Fruit fly (Drosophila melanogaster) whole organism, wandering third instar larva: ENCODE data around the gene S6k.

ENCODE experiments used
- Abd-B ChIP-seq: fragments of >200 bp; optimal IDR thresholded peaks from 2 replicates; lab custom pipeline; 2017; ENCODE audit warnings: missing biosample characterization, missing genetic modification characterization
- CG32264 ChIP-seq: fragments of 200-800 bp; sonication (Bioruptor generic); optimal IDR thresholded peaks from 2 replicates; lab custom pipeline; 2016; ENCODE audit warnings: missing biosample characterization, missing genetic modification characterization
- CrebA ChIP-seq: fragments of 200-800 bp; sonication (Bioruptor generic); optimal IDR thresholded peaks from 2 replicates; lab custom pipeline; 2016; ENCODE audit warnings: missing biosample characterization, mild to moderate bottlenecking, missing genetic modification characterization, borderline replicate concordance
- Dfd ChIP-seq: fragments of >200 bp; optimal IDR thresholded peaks from 2 replicates; lab custom pipeline; 2017; ENCODE audit warnings: missing biosample characterization, missing genetic modification characterization
- Dif ChIP-seq: fragments of 200-275, 200-300 bp; sonication (Bioruptor generic); optimal IDR thresholded peaks from 2 replicates; lab custom pipeline; 2018; ENCODE audit warnings: missing biosample characterization, missing genetic modification characterization; ENCODE audit not compliant: partially characterized antibody
- GATAd ChIP-seq: sonication (Bioruptor generic); optimal IDR thresholded peaks from 2 replicates; lab custom pipeline; 2016; ENCODE audit warnings: missing biosample characterization, missing genetic modification characterization
- HLH106 ChIP-seq: fragments of 200-800 bp; optimal IDR thresholded peaks from 3 replicates; lab custom pipeline; 2019; ENCODE audit warnings: missing biosample characterization, mild to moderate bottlenecking, missing genetic modification characterization, moderate library complexity
- Hnf4 ChIP-seq: fragments of 200-800 bp; sonication (Bioruptor generic); optimal IDR thresholded peaks from 2 replicates; lab custom pipeline; 2016; ENCODE audit warnings: missing biosample characterization, mild to moderate bottlenecking, missing genetic modification characterization
- Hr83 ChIP-seq: fragments of 200-300 bp; sonication (Bioruptor generic); optimal IDR thresholded peaks from 2 replicates; lab custom pipeline; 2016; ENCODE audit warnings: missing biosample characterization, mild to moderate bottlenecking, missing genetic modification characterization, moderate library complexity; ENCODE audit not compliant: poor library complexity, severe bottlenecking
- Jra ChIP-seq: sonication (Bioruptor generic); optimal IDR thresholded peaks from 2 replicates; lab custom pipeline; 2016; ENCODE audit warnings: missing biosample characterization, missing genetic modification characterization
- Mio ChIP-seq: sonication (Bioruptor generic); optimal IDR thresholded peaks from 2 replicates; lab custom pipeline; 2016; ENCODE audit warnings: missing biosample characterization, missing genetic modification characterization
- Myc ChIP-seq: fragments of >200 bp; optimal IDR thresholded peaks from 2 replicates; lab custom pipeline; 2017
- N ChIP-seq: fragments of >200 bp; optimal IDR thresholded peaks from 2 replicates; lab custom pipeline; 2018; ENCODE audit warnings: missing biosample characterization, missing external identifiers, missing genetic modification characterization
- OdsH ChIP-seq: fragments of 200-800 bp; sonication (Bioruptor generic); optimal IDR thresholded peaks from 2 replicates; lab custom pipeline; 2016; ENCODE audit warnings: missing biosample characterization, mild to moderate bottlenecking, missing genetic modification characterization
- Rel ChIP-seq, 2 experiments: fragments of 200-800 bp; sonication (Bioruptor generic) in 1 of 2; optimal IDR thresholded peaks; 2 replicates in 1 of 2; 3 replicates in 1 of 2; lab custom pipeline; 2016 to 2019; ENCODE audit warnings: mild to moderate bottlenecking in 2 of 2, missing biosample characterization in 2 of 2, missing genetic modification characterization in 2 of 2, moderate library complexity in 1 of 2
- Sp1 ChIP-seq: fragments of 200-800 bp; sonication (Bioruptor generic); optimal IDR thresholded peaks from 3 replicates; lab custom pipeline; 2019; ENCODE audit warnings: missing biosample characterization, mild to moderate bottlenecking, missing genetic modification characterization, moderate library complexity
- Vsx2 ChIP-seq: fragments of 200-300, 225-300 bp; sonication (Bioruptor generic); optimal IDR thresholded peaks from 2 replicates; lab custom pipeline; 2018; ENCODE audit warnings: missing biosample characterization, missing genetic modification characterization; ENCODE audit not compliant: partially characterized antibody
- br ChIP-seq: fragments of 200-800 bp; sonication (Bioruptor generic); optimal IDR thresholded peaks from 2 replicates; lab custom pipeline; 2016; ENCODE audit warnings: missing biosample characterization, missing genetic modification characterization
- brk ChIP-seq: fragments of 200-800 bp; sonication (Bioruptor generic); optimal IDR thresholded peaks from 2 replicates; lab custom pipeline; 2016; ENCODE audit warnings: missing biosample characterization, mild to moderate bottlenecking, missing genetic modification characterization
- dl ChIP-seq, 2 experiments: fragments of 175-275, 200-275 bp in 1 of 2; fragments of 200-275 bp in 1 of 2; sonication (Bioruptor generic); optimal IDR thresholded peaks; lab custom pipeline; 2018; ENCODE audit warnings: mild to moderate bottlenecking in 2 of 2, missing biosample characterization in 2 of 2, missing genetic modification characterization in 2 of 2, moderate library complexity in 2 of 2; ENCODE audit not compliant: partially characterized antibody in 2 of 2, insufficient read depth in 1 of 2
- dmrt93B ChIP-seq: fragments of 200-800 bp; sonication (Bioruptor generic); optimal IDR thresholded peaks from 2 replicates; lab custom pipeline; 2018; ENCODE audit warnings: missing biosample characterization, mild to moderate bottlenecking, missing genetic modification characterization
- dsf ChIP-seq: sonication (Bioruptor generic); optimal IDR thresholded peaks from 2 replicates; lab custom pipeline; 2016; ENCODE audit warnings: missing biosample characterization, missing genetic modification characterization, borderline replicate concordance
- ey ChIP-seq: fragments of 200-800 bp; sonication (Bioruptor generic); optimal IDR thresholded peaks from 2 replicates; lab custom pipeline; 2016; ENCODE audit warnings: missing biosample characterization, missing genetic modification characterization
- foxo ChIP-seq, 2 experiments: fragments of 200-800 bp; sonication (Bioruptor generic); optimal IDR thresholded peaks; 2 replicates in 1 of 2; 3 replicates in 1 of 2; lab custom pipeline; 2016 to 2017; ENCODE audit warnings: missing biosample characterization in 2 of 2, missing genetic modification characterization in 2 of 2
- fru ChIP-seq: fragments of 200-800 bp; sonication (Bioruptor generic); optimal IDR thresholded peaks from 3 replicates; lab custom pipeline; 2016; ENCODE audit warnings: missing biosample characterization, mild to moderate bottlenecking, missing genetic modification characterization
- h ChIP-seq: fragments of 200-800 bp; sonication (Bioruptor generic); optimal IDR thresholded peaks from 3 replicates; lab custom pipeline; 2016; ENCODE audit warnings: missing biosample characterization, mild to moderate bottlenecking, missing genetic modification characterization
- lola ChIP-seq: fragments of >200 bp; optimal IDR thresholded peaks from 2 replicates; lab custom pipeline; 2017; ENCODE audit warnings: missing biosample characterization, missing genetic modification characterization
- pan ChIP-seq: fragments of >200 bp; optimal IDR thresholded peaks from 2 replicates; lab custom pipeline; 2017
- psq ChIP-seq: fragments of 200-800 bp; sonication (Bioruptor generic); optimal IDR thresholded peaks from 3 replicates; lab custom pipeline; 2017; ENCODE audit warnings: missing biosample characterization, mild to moderate bottlenecking, missing genetic modification characterization, moderate library complexity
- rgr ChIP-seq: fragments of 200-800 bp; sonication (Bioruptor generic); optimal IDR thresholded peaks from 3 replicates; lab custom pipeline; 2016; ENCODE audit warnings: missing biosample characterization, mild to moderate bottlenecking, missing genetic modification characterization
- sv ChIP-seq: fragments of 200-800 bp; sonication (Bioruptor generic); optimal IDR thresholded peaks from 3 replicates; lab custom pipeline; 2016; ENCODE audit warnings: missing biosample characterization, missing genetic modification characterization
- tai ChIP-seq: sonication (Bioruptor generic); optimal IDR thresholded peaks from 2 replicates; lab custom pipeline; 2016; ENCODE audit warnings: missing biosample characterization, missing genetic modification characterization
- usp ChIP-seq: fragments of >200 bp; optimal IDR thresholded peaks from 2 replicates; lab custom pipeline; 2017; ENCODE audit warnings: missing biosample characterization, missing genetic modification characterization
- woc ChIP-seq: sonication (Bioruptor generic); optimal IDR thresholded peaks from 2 replicates; lab custom pipeline; 2016; ENCODE audit warnings: missing biosample characterization, mild to moderate bottlenecking, missing genetic modification characterization

Gene S6k

DNA sequence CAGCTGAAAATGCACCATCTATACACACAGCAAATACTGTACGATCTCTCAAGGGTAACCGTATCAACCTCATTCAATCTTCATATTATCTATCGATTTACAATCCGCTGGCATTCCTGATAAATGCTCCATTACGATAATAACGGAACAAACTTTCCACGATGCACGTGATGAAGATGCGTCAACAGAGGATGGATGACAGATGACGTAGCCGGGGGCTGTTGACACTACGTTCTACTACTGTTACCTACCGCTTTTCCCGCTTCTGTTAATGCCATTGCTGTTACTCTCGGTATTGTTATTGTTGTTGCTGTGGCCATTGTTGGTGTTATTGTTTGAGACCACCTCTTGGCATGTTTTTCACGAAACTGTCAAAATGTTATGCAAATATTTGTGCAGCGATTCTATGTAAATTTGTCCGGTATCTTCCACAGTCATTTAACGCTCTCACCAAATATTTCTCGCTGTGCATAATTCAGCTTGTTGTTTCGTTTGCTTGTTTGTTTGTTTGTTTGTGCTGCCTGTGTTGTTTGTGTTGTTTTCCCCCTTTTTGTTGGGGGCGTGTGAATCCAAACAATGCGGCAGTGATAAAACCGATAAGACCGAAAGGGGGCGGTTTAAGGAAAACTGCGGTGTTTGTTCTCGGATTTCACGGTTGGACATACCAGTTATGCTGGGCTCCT, 13.2 kb upstream of the S6k start:
- TF ChIP-seq Hnf4 (GFP tag; lab: Kevin White, UChicago), result no peak
- TF ChIP-seq sv (GFP tag; lab: Kevin White, UChicago), result peak; percentile 60
- no peak for TF ChIP-seq N (GFP tag; lab: Kevin White, UChicago)
- TF ChIP-seq dmrt93B (GFP tag; lab: Kevin White, UChicago), result peak; percentile 6
- TF ChIP-seq fru (GFP tag; lab: Kevin White, UChicago), result peak; percentile 18
- TF ChIP-seq, all 38 proteins: peak for 3

DNA sequence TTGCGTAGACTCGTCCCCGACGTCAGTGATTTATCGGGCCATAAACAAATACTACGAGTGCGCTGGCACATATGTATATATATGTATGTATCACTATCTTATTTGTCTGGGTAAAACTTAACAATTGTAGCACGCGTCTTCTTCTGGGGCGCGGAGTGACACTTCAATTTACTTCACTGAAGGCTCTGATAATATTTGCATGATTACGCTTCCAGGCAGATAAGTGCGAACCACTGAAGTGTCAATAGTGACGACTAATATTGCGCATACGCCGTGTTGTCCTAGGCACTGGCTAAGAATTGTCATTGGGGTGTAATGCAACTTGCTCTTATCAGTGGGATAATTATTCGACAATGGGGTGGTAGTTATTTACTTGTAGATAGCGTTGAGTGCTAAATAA, 10.8 kb upstream of the S6k start:
- TF ChIP-seq Vsx2 (GFP tag; lab: Kevin White, UChicago), result no peak
- TF ChIP-seq foxo (GFP tag; optimal IDR thresholded peaks at IDR 0.05; lab: Kevin White, UChicago), result no peak
- peak; percentile 13 for TF ChIP-seq h (GFP tag; lab: Kevin White, UChicago)
- TF ChIP-seq rgr (GFP tag; lab: Kevin White, UChicago), result peak; percentile 4
- no peak for TF ChIP-seq Hnf4 (GFP tag; lab: Kevin White, UChicago)
- TF ChIP-seq tai (GFP tag; lab: Kevin White, UChicago), result no peak
- TF ChIP-seq ey (GFP tag; lab: Kevin White, UChicago), result no peak

DNA sequence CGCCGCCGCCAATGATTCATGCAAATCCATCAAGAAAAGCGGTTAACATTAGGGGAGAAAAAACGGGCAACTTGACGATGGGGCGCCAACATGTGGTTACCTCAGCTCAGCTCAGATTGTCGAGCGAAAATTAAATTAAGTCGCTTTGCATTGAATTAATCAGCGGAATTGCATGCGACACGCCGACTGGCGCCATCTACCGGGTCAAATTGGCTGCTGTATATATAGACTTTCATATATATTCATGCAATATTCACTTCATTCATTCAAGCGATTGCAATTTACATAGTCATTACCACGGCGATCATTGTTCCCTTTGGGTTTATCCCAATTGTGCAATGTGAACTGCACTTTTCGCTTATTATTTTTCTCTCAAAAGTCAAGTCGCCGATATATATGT, 10.1 kb upstream of the S6k start:
- TF ChIP-seq Dif (GFP tag; lab: Kevin White, UChicago) (no peak), dsf (GFP tag; lab: Kevin White, UChicago) (no peak), br (GFP tag; lab: Kevin White, UChicago) (no peak), foxo (GFP tag; optimal IDR thresholded peaks at IDR 0.05; lab: Kevin White, UChicago) (no peak), OdsH (GFP tag; lab: Kevin White, UChicago) (no peak), CrebA (GFP tag; lab: Kevin White, UChicago) (no peak), Vsx2 (GFP tag; lab: Kevin White, UChicago) (no peak), woc (GFP tag; lab: Kevin White, UChicago) (no peak)

DNA sequence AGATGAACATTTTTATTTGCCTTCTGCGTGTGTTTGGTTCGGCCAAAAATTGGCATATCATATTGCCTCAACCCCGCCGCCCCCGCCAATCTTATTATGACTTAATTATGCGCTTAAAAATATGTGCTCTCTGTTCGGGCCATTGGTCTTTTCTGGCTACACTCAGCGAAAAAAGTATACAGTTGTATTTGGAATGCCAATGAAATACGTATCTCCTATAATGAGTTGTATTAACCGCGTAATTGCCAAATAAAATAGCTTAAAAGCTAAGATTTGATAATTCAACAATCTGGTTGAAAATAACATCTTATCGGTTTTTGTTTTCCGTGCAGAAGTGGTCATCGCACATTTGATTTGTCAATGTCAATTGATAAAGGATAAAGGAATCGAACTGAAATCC, 9.3 kb upstream of the S6k start:
- peak; percentile 10 for TF ChIP-seq Sp1
- no peak for TF ChIP-seq Dfd (GFP tag; lab: Kevin White, UChicago)
- no peak for TF ChIP-seq dl (GFP tag; optimal IDR thresholded peaks at IDR 0.05; lab: Kevin White, UChicago; ENCODE audit: insufficient read depth in 1 of 2, partially characterized antibody in 2 of 2)
- TF ChIP-seq br (GFP tag; lab: Kevin White, UChicago), result no peak
- TF ChIP-seq ey (GFP tag; lab: Kevin White, UChicago), result peak; percentile 15
- TF ChIP-seq rgr (GFP tag; lab: Kevin White, UChicago), result peak; percentile 45
- TF ChIP-seq h (GFP tag; lab: Kevin White, UChicago), result peak; percentile 8
- TF ChIP-seq Mio (GFP tag; lab: Kevin White, UChicago), result no peak
- peak; percentile 7 for TF ChIP-seq fru (GFP tag; lab: Kevin White, UChicago)
- TF ChIP-seq CG32264 (GFP tag; lab: Kevin White, UChicago), result no peak
- TF ChIP-seq foxo (GFP tag; optimal IDR thresholded peaks at IDR 0.05; lab: Kevin White, UChicago), result peak in 1 of 2 experiments; percentile 35
- no peak for TF ChIP-seq dmrt93B (GFP tag; lab: Kevin White, UChicago)

DNA sequence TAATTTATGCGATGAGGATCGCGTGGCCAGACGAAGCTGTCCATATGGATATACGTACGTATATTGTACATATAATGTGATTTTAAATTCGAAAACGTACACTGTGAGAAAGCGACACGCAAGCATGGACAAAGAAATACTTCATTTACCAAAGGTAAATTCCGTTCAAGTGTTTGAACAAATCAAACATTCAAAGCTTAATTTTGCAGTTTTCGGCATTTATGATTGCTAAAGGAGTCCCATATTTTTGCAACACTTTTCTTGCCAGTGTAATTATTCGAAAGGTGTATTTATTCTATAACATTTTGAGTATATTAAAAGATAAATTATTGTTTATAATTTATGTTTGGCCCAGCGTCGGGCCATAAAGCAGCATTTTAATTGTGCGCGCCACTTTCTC, 8.6 kb upstream of the S6k start:
- TF ChIP-seq ey (GFP tag; lab: Kevin White, UChicago) (peak; percentile 51), N (GFP tag; lab: Kevin White, UChicago) (no peak), Dif (GFP tag; lab: Kevin White, UChicago) (no peak), woc (GFP tag; lab: Kevin White, UChicago) (no peak), lola (GFP tag; lab: Kevin White, UChicago) (no peak), foxo (GFP tag; optimal IDR thresholded peaks at IDR 0.05; lab: Kevin White, UChicago) (peak in 1 of 2 experiments; percentile 63), CG32264 (GFP tag; lab: Kevin White, UChicago) (peak; percentile 24), Hnf4 (GFP tag; lab: Kevin White, UChicago) (peak; percentile 16), Jra (GFP tag; lab: Kevin White, UChicago) (no peak), br (GFP tag; lab: Kevin White, UChicago) (no peak), sv (GFP tag; lab: Kevin White, UChicago) (peak; percentile 18), HLH106 (peak; percentile 72), Vsx2 (GFP tag; lab: Kevin White, UChicago) (no peak), Hr83 (GFP tag; lab: Kevin White, UChicago) (no peak), Mio (GFP tag; lab: Kevin White, UChicago) (no peak), h (GFP tag; lab: Kevin White, UChicago) (peak; percentile 62), dsf (GFP tag; lab: Kevin White, UChicago) (no peak), dmrt93B (GFP tag; lab: Kevin White, UChicago) (peak; percentile 38), CrebA (GFP tag; lab: Kevin White, UChicago) (no peak), brk (GFP tag; lab: Kevin White, UChicago) (no peak), usp (GFP tag; lab: Kevin White, UChicago) (no peak), dl (GFP tag; optimal IDR thresholded peaks at IDR 0.05; lab: Kevin White, UChicago; ENCODE audit: insufficient read depth in 1 of 2, partially characterized antibody in 2 of 2) (no peak), rgr (GFP tag; lab: Kevin White, UChicago) (peak; percentile 61), pan (lab: Kevin White, UChicago) (no peak), Abd-B (GFP tag; lab: Kevin White, UChicago) (no peak), Myc (lab: Kevin White, UChicago) (no peak), psq (no peak), Dfd (GFP tag; lab: Kevin White, UChicago) (no peak), Sp1 (peak; percentile 29), OdsH (GFP tag; lab: Kevin White, UChicago) (peak; percentile 59), tai (GFP tag; lab: Kevin White, UChicago) (no peak), Rel (GFP tag; optimal IDR thresholded peaks at IDR 0.05; lab: Kevin White, UChicago) (no peak), Rel (tag; optimal IDR thresholded peaks at IDR 0.05; lab: Kevin White, UChicago) (no peak), GATAd (GFP tag; lab: Kevin White, UChicago) (no peak)
